Fruit fly (Drosophila melanogaster) whole organism, embryonic: ENCODE measurements around the gene CG12592.

Source experiments
- Ada2b ChIP-seq: fragments of 200-800 bp; sonication (Bioruptor generic); IDR thresholded peaks from 2 replicates; pipeline ENCODE4 v1.3.6; 2022; ENCODE audit warnings: missing biosample characterization, missing genetic modification characterization
- BEAF-32 ChIP-seq: fragments of 200-800 bp; sonication (Bioruptor generic); optimal IDR thresholded peaks from 3 replicates; lab custom pipeline; 2017; ENCODE audit warnings: missing biosample characterization, missing genetic modification characterization, mild to moderate bottlenecking, moderate library complexity, missing genetic modification reagents
- C15 ChIP-seq: fragments of 200-800 bp; sonication (Bioruptor generic); IDR thresholded peaks from 3 replicates; pipeline ENCODE4 v1.3.6; 2022; ENCODE audit warnings: missing biosample characterization, missing genetic modification characterization
- CG10366 ChIP-seq: fragments of 200-800 bp; sonication (Bioruptor generic); IDR thresholded peaks from 2 replicates; pipeline ENCODE4 v1.3.6; 2022; ENCODE audit warnings: missing biosample characterization, missing genetic modification characterization
- CG10462 ChIP-seq: fragments of 200-800 bp; sonication (Bioruptor generic); optimal IDR thresholded peaks from 2 replicates; lab custom pipeline; 2016; ENCODE audit warnings: missing biosample characterization, missing genetic modification characterization
- CG11398 ChIP-seq: fragments of 200-800 bp; sonication (Bioruptor generic); optimal IDR thresholded peaks from 2 replicates; lab custom pipeline; 2016; ENCODE audit warnings: missing biosample characterization, missing genetic modification characterization
- CG11456 ChIP-seq: fragments of 200-800 bp; sonication (Bioruptor generic); IDR thresholded peaks from 3 replicates; pipeline ENCODE4 v1.3.6; 2022; ENCODE audit warnings: missing biosample characterization, missing genetic modification characterization
- CG12155 ChIP-seq: fragments of 200-800 bp; sonication (Bioruptor generic); optimal IDR thresholded peaks from 3 replicates; lab custom pipeline; 2016; ENCODE audit warnings: missing biosample characterization, missing genetic modification characterization
- CG17385 ChIP-seq: fragments of 200-800 bp; sonication (Bioruptor generic); optimal IDR thresholded peaks from 3 replicates; lab custom pipeline; 2018; ENCODE audit warnings: missing biosample characterization, mild to moderate bottlenecking, missing genetic modification characterization
- CG18262 ChIP-seq: fragments of 200-800 bp; optimal IDR thresholded peaks from 3 replicates; lab custom pipeline; 2019; ENCODE audit warnings: missing biosample characterization, mild to moderate bottlenecking, missing genetic modification characterization, moderate library complexity
- CG31365 ChIP-seq: fragments of 200-800 bp; sonication (Bioruptor generic); optimal IDR thresholded peaks from 2 replicates; lab custom pipeline; 2018; ENCODE audit warnings: missing biosample characterization, mild to moderate bottlenecking, missing genetic modification characterization
- CG3838 ChIP-seq: fragments of 200-800 bp; sonication (Bioruptor generic); optimal IDR thresholded peaks from 3 replicates; lab custom pipeline; 2016; ENCODE audit warnings: missing biosample characterization, missing genetic modification characterization
- CG5180 ChIP-seq: fragments of 200-800 bp; sonication (Bioruptor generic); optimal IDR thresholded peaks from 3 replicates; lab custom pipeline; 2017; ENCODE audit warnings: missing biosample characterization, missing genetic modification characterization, mild to moderate bottlenecking, moderate library complexity, missing genetic modification reagents
- CG5953 ChIP-seq: fragments of 200-800 bp; sonication (Bioruptor generic); IDR thresholded peaks from 2 replicates; pipeline ENCODE4 v1.3.6; 2022; ENCODE audit warnings: missing biosample characterization, missing genetic modification characterization
- CG6654 ChIP-seq: fragments of 200-800 bp; sonication (Bioruptor generic); optimal IDR thresholded peaks from 2 replicates; lab custom pipeline; 2017; ENCODE audit warnings: missing biosample characterization, mild to moderate bottlenecking, missing genetic modification characterization
- CG6813 ChIP-seq: fragments of 200-800 bp; sonication (Bioruptor generic); optimal IDR thresholded peaks from 2 replicates; lab custom pipeline; 2017; ENCODE audit warnings: missing biosample characterization, missing genetic modification characterization, mild to moderate bottlenecking, moderate library complexity, missing genetic modification reagents
- CG7357 ChIP-seq: fragments of 200-800 bp; sonication (Bioruptor generic); IDR thresholded peaks from 3 replicates; pipeline ENCODE4 v1.3.6; 2022; ENCODE audit warnings: missing biosample characterization, missing genetic modification characterization
- CG7963 ChIP-seq: fragments of 200-800 bp; sonication (Bioruptor generic); IDR thresholded peaks from 3 replicates; pipeline ENCODE4 v1.3.6; 2022; ENCODE audit warnings: missing biosample characterization, missing genetic modification characterization; ENCODE audit not compliant: partially characterized antibody
- CG9797 ChIP-seq: fragments of 200-800 bp; sonication (Bioruptor generic); optimal IDR thresholded peaks from 3 replicates; lab custom pipeline; 2018; ENCODE audit warnings: missing biosample characterization, mild to moderate bottlenecking, missing genetic modification characterization
- CG9817 ChIP-seq: fragments of 200-800 bp; sonication (Bioruptor generic); optimal IDR thresholded peaks from 2 replicates; lab custom pipeline; 2018; ENCODE audit warnings: missing biosample characterization, mild to moderate bottlenecking, missing genetic modification characterization, moderate library complexity
- CTCF ChIP-seq: fragments of 200-800 bp; sonication (Bioruptor generic); optimal IDR thresholded peaks from 2 replicates; lab custom pipeline; 2017; ENCODE audit warnings: missing biosample characterization, mild to moderate bottlenecking, missing genetic modification characterization, moderate library complexity
- D ChIP-seq, 2 experiments: fragments of 200-800 bp in 1 of 2; fragments of >200 bp in 1 of 2; sonication (Bioruptor generic) in 1 of 2; optimal IDR thresholded peaks; 2 replicates in 1 of 2; 3 replicates in 1 of 2; lab custom pipeline; 2017; ENCODE audit warnings: mild to moderate bottlenecking in 1 of 2, missing biosample characterization in 1 of 2, missing genetic modification characterization in 1 of 2, missing genetic modification reagents in 1 of 2
- D19A ChIP-seq: fragments of 200-800 bp; optimal IDR thresholded peaks from 3 replicates; lab custom pipeline; 2019; ENCODE audit warnings: missing biosample characterization, mild to moderate bottlenecking, missing genetic modification characterization, moderate library complexity
- Deaf1 ChIP-seq: fragments of 200-800 bp; optimal IDR thresholded peaks from 3 replicates; lab custom pipeline; 2019; ENCODE audit warnings: missing biosample characterization, mild to moderate bottlenecking, missing genetic modification characterization, moderate library complexity
- Fer3 ChIP-seq: fragments of 200-800 bp; sonication (Bioruptor generic); optimal IDR thresholded peaks from 2 replicates; lab custom pipeline; 2018; ENCODE audit warnings: missing biosample characterization, mild to moderate bottlenecking, missing genetic modification characterization, moderate library complexity
- Gsc ChIP-seq: fragments of 200-800 bp; sonication (Bioruptor generic); IDR thresholded peaks from 2 replicates; pipeline ENCODE4 v1.3.6; 2022; ENCODE audit warnings: missing biosample characterization, missing genetic modification characterization
- Gug ChIP-seq: fragments of 200-800 bp; sonication (Bioruptor generic); IDR thresholded peaks from 4 replicates; pipeline ENCODE4 v1.3.6; 2022; ENCODE audit warnings: missing biosample characterization, missing genetic modification characterization
- HLH4C ChIP-seq: fragments of 200-800 bp; sonication (Bioruptor generic); IDR thresholded peaks from 3 replicates; pipeline ENCODE4 v1.3.6; 2022; ENCODE audit warnings: missing biosample characterization, missing genetic modification characterization; ENCODE audit not compliant: partially characterized antibody
- Hr51 ChIP-seq, 2 experiments: fragments of 200-800 bp; sonication (Bioruptor generic); optimal IDR thresholded peaks; 2 replicates in 1 of 2; 3 replicates in 1 of 2; lab custom pipeline; 2016 to 2018; ENCODE audit warnings: missing biosample characterization in 2 of 2, missing genetic modification characterization in 2 of 2, mild to moderate bottlenecking in 1 of 2, moderate library complexity in 1 of 2
- Med ChIP-seq: fragments of 200-800 bp; sonication (Bioruptor generic); peaks from one replicate; lab custom pipeline; 2016; ENCODE audit warnings: missing biosample characterization, missing genetic modification characterization, mild to moderate bottlenecking, inconsistent platforms, moderate library complexity
- Meics ChIP-seq: fragments of 200-800 bp; sonication (Bioruptor generic); optimal IDR thresholded peaks from 2 replicates; lab custom pipeline; 2017; ENCODE audit warnings: missing biosample characterization, mild to moderate bottlenecking, missing genetic modification characterization
- Myb ChIP-seq: fragments of 200-800 bp; sonication (Bioruptor generic); optimal IDR thresholded peaks from 2 replicates; lab custom pipeline; 2016; ENCODE audit warnings: missing biosample characterization, missing genetic modification characterization
- Nf-YC ChIP-seq: fragments of 200-800 bp; optimal IDR thresholded peaks from 3 replicates; lab custom pipeline; 2019; ENCODE audit warnings: missing biosample characterization, mild to moderate bottlenecking, missing genetic modification characterization, moderate library complexity
- Poxn ChIP-seq: fragments of 200-800 bp; sonication (Bioruptor generic); IDR thresholded peaks from 2 replicates; pipeline ENCODE4 v1.3.6; 2022; ENCODE audit warnings: missing biosample characterization, missing genetic modification characterization
- Taf1 ChIP-seq: fragments of 200-800 bp; sonication (Bioruptor generic); IDR thresholded peaks from 2 replicates; pipeline ENCODE4 v1.3.6; 2022; ENCODE audit warnings: missing biosample characterization, missing genetic modification characterization
- Usf ChIP-seq: fragments of 200-800 bp; sonication (Bioruptor generic); optimal IDR thresholded peaks from 2 replicates; lab custom pipeline; 2017; ENCODE audit warnings: missing genotype, missing biosample characterization, missing genetic modification characterization
- YL-1 ChIP-seq: fragments of 200-800 bp; sonication (Bioruptor generic); optimal IDR thresholded peaks from 3 replicates; lab custom pipeline; 2017; ENCODE audit warnings: missing biosample characterization, mild to moderate bottlenecking, missing genetic modification characterization
- abd-A ChIP-seq: fragments of 200-800 bp; sonication (Bioruptor generic); optimal IDR thresholded peaks from 3 replicates; lab custom pipeline; 2019; ENCODE audit warnings: missing biosample characterization, mild to moderate bottlenecking, missing genetic modification characterization, moderate library complexity
- ara ChIP-seq: fragments of 200-800 bp; sonication (Bioruptor generic); IDR thresholded peaks from 2 replicates; pipeline ENCODE4 v1.3.6; 2022; ENCODE audit warnings: missing biosample characterization, missing genetic modification characterization
- bbx ChIP-seq: fragments of 200-800 bp; sonication (Bioruptor generic); IDR thresholded peaks from 2 replicates; pipeline ENCODE4 v1.3.6; 2022; ENCODE audit warnings: missing biosample characterization, missing genetic modification characterization; ENCODE audit not compliant: partially characterized antibody
- cato ChIP-seq: fragments of 200-800 bp; sonication (Bioruptor generic); optimal IDR thresholded peaks from 2 replicates; lab custom pipeline; 2016; ENCODE audit warnings: missing biosample characterization, missing genetic modification characterization, borderline replicate concordance
- crc ChIP-seq: fragments of 200-800 bp; sonication (Bioruptor generic); optimal IDR thresholded peaks from 2 replicates; lab custom pipeline; 2016; ENCODE audit warnings: missing biosample characterization, missing genetic modification characterization
- croc ChIP-seq: fragments of 200-800 bp; sonication (Bioruptor generic); conservative IDR thresholded peaks from 3 replicates; pipeline ENCODE4 v1.3.6; 2022; ENCODE audit warnings: missing biosample characterization, missing genetic modification characterization
- fru ChIP-seq: fragments of >200 bp; optimal IDR thresholded peaks from 2 replicates; lab custom pipeline; 2017
- ftz-f1 ChIP-seq: fragments of 200-800 bp; sonication (Bioruptor generic); optimal IDR thresholded peaks from 2 replicates; lab custom pipeline; 2016; ENCODE audit warnings: missing biosample characterization, missing genetic modification characterization
- grau ChIP-seq: fragments of 200-800 bp; optimal IDR thresholded peaks from 3 replicates; lab custom pipeline; 2019; ENCODE audit warnings: missing biosample characterization, mild to moderate bottlenecking, missing genetic modification characterization, moderate library complexity
- lab ChIP-seq: fragments of 200-800 bp; sonication (Bioruptor generic); optimal IDR thresholded peaks from 3 replicates; lab custom pipeline; 2017; ENCODE audit warnings: missing biosample characterization, missing genetic modification characterization, mild to moderate bottlenecking, moderate library complexity, missing genetic modification reagents
- phol ChIP-seq: fragments of 200-800 bp; sonication (Bioruptor generic); optimal IDR thresholded peaks from 3 replicates; lab custom pipeline; 2018; ENCODE audit warnings: missing biosample characterization, mild to moderate bottlenecking, missing genetic modification characterization, moderate library complexity
- pros ChIP-seq: fragments of 200-800 bp; sonication (Bioruptor generic); optimal IDR thresholded peaks from 3 replicates; lab custom pipeline; 2019; ENCODE audit warnings: missing biosample characterization, mild to moderate bottlenecking, missing genetic modification characterization, moderate library complexity
- tin ChIP-seq: fragments of 200-800 bp; sonication (Bioruptor generic); optimal IDR thresholded peaks from 3 replicates; lab custom pipeline; 2016; ENCODE audit warnings: missing biosample characterization, missing genetic modification characterization

CG12592 gene

DNA sequence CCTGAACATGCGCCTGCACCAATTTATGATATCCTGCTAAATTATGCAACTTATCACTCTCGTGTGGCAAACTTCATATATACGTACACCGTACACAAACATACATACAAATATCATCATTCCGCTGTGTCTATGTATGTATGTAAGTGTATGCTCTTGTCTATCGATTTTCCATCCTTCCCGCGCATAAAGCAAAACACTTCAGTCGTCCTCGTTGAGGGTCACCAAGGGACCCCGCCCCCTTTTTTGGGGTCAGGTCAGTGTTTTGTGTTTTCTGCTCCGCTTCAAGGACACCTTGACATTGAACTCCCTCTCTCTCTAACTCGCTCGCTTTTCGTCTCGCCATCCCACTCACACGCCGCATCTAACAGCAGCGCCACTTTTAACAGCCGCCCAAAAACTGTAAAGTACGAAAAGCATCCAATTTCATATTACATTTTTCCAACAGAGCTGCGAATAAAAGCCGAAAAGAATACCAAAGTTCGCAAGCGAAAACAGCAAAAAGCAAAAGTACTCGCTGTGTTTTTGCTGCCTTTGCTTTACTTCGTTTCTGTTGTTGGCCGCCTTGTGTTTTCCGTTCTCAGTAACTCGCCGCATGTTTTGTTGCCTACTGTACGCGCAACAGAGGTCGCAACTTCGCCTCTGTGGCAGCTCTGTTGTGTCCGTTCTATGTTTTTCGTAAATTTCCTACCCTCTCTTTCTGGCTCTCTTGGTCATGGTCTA, 17.9 kb downstream of the CG12592 start:
- TF ChIP-seq CG5180 (peak; percentile 72), crc (no peak), ara (GFP tag; lab: Robert Waterston, UW) (no peak), CG12155 (GFP tag; lab: Kevin White, UChicago) (peak; percentile 68), CG3838 (GFP tag; lab: Kevin White, UChicago) (no peak), CTCF (GFP tag; lab: Kevin White, UChicago) (peak; percentile 24), CG9817 (no peak), HLH4C (GFP tag; lab: Robert Waterston, UW) (no peak), Ada2b (GFP tag; lab: Robert Waterston, UW) (no peak), CG6813 (GFP tag; lab: Kevin White, UChicago) (no peak), CG11456 (GFP tag; lab: Robert Waterston, UW) (no peak), YL-1 (GFP tag; lab: Kevin White, UChicago) (no peak), Hr51 (GFP tag; optimal IDR thresholded peaks at IDR 0.05; lab: Kevin White, UChicago) (peak in 1 of 2 experiments; percentile 56), Med (GFP tag; lab: Kevin White, UChicago) (peak; percentile 47), CG11398 (GFP tag; lab: Kevin White, UChicago) (no peak), CG18262 (tag; lab: Kevin White, UChicago) (no peak), CG10462 (GFP tag; lab: Kevin White, UChicago) (no peak), fru (lab: Kevin White, UChicago) (no peak), C15 (no peak), CG5953 (GFP tag; lab: Robert Waterston, UW) (no peak), CG9797 (GFP tag; lab: Kevin White, UChicago) (no peak), Nf-YC (tag; lab: Kevin White, UChicago) (peak; percentile 6), Usf (GFP tag; lab: Kevin White, UChicago) (no peak), CG7357 (GFP tag; lab: Robert Waterston, UW) (no peak), D19A (tag; lab: Kevin White, UChicago) (no peak), Poxn (GFP tag; lab: Robert Waterston, UW) (no peak), ftz-f1 (GFP tag; lab: Kevin White, UChicago) (peak; percentile 92), croc (GFP tag; lab: Robert Waterston, UW) (no peak), Gug (GFP tag; lab: Robert Waterston, UW) (no peak), cato (GFP tag; lab: Kevin White, UChicago) (no peak), tin (no peak), CG31365 (tag; lab: Kevin White, UChicago) (no peak), abd-A (tag; lab: Kevin White, UChicago) (peak; percentile 85), bbx (GFP tag; lab: Robert Waterston, UW) (no peak), CG7963 (GFP tag; lab: Robert Waterston, UW) (no peak), Deaf1 (tag; lab: Kevin White, UChicago) (peak; percentile 18), CG17385 (GFP tag; lab: Kevin White, UChicago) (no peak), grau (no peak), Myb (no peak), D (optimal IDR thresholded peaks at IDR 0.05; lab: Kevin White, UChicago) (no peak), D (GFP tag; optimal IDR thresholded peaks at IDR 0.05; lab: Kevin White, UChicago) (no peak), Fer3 (tag; lab: Kevin White, UChicago) (no peak), CG6654 (GFP tag; lab: Kevin White, UChicago) (no peak), Gsc (GFP tag; lab: Robert Waterston, UW) (no peak), pros (peak; percentile 72), phol (tag; lab: Kevin White, UChicago) (no peak), Meics (GFP tag; lab: Kevin White, UChicago) (no peak), lab (GFP tag; lab: Kevin White, UChicago) (no peak), BEAF-32 (no peak), Taf1 (GFP tag; lab: Robert Waterston, UW) (no peak), CG10366 (GFP tag; lab: Robert Waterston, UW) (no peak)
